Worm (Caenorhabditis elegans): Measurements from ENCODE around the gene str-130.

str-130 gene

DNA sequence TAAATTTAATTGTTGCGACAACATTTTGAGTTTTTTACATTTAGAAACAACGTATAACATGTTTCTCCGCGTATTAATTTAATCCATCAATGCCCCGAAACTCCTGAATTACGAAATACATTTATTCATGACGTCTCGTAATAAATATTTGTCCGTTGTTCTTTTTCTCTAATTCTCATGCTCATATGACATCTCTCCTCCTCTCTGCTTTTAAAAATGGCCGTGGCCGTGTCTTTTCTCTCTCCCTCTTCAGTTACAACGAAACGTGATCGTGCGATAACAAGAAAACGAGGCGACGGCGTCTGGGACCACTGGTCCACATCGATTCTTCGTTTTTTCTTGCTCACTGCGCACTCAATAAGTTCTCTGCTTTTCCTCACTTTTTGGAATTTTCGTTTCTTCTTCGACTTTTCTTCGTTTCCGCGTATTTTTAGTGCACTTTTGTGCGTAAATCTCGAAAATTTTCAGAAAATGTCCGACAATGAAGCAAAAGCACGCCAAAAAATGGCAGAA, 39.7 kb upstream of the str-130 start, which contains the start of gene snap-1:
TSS of gene snap-1 (plus strand) at position 463 of the 513 bp plus-strand sequence.
- TF ChIP-seq lin-35 (GFP tag; optimal IDR thresholded peaks at IDR 0.05) (peak in 1 of 3 experiments; percentile 44), ceh-40 (GFP tag; IDR thresholded peaks at IDR 0.05) (0 out of 2 replicates have a peak, but pooled peaks have one; percentile 46), lin-54 (GFP tag; optimal IDR thresholded peaks at IDR 0.05) (peak; percentile 17), madf-8 (GFP tag; conservative IDR thresholded peaks at IDR 0.05) (no peak), D2030.7 (GFP tag; IDR thresholded peaks at IDR 0.05) (no peak), pbrm-1 (GFP tag; IDR thresholded peaks at IDR 0.05) (peak; percentile 27; the same call in 1 of the 2 replicates), sptf-2 (GFP tag; optimal IDR thresholded peaks at IDR 0.05) (no peak), attf-5 (GFP tag; optimal IDR thresholded peaks at IDR 0.05) (peak; percentile 83), ekl-4 (GFP tag; IDR thresholded peaks at IDR 0.05) (no peak), mcd-1 (GFP tag; IDR thresholded peaks at IDR 0.05) (0 out of 2 replicates have a peak, but pooled peaks have one; percentile 47), B0261.1 (tag; optimal IDR thresholded peaks at IDR 0.05) (no peak), rpc-1 (optimal IDR thresholded peaks at IDR 0.05) (no peak), rpc-1 (tag; optimal IDR thresholded peaks at IDR 0.05) (no peak), hmg-1.2 (GFP tag; IDR thresholded peaks at IDR 0.05) (peak; percentile 45; the same call in 1 of the 2 replicates), unc-62 (GFP tag; optimal IDR thresholded peaks at IDR 0.05) (no peak), K12H6.12 (tag; optimal IDR thresholded peaks at IDR 0.05) (peak; percentile 73), B0336.3 (GFP tag; IDR thresholded peaks at IDR 0.05) (no peak), ama-1 (optimal IDR thresholded peaks at IDR 0.05) (peak; percentile 44), ama-1 (GFP tag; optimal IDR thresholded peaks at IDR 0.05) (no peak), nhr-80 (tag; optimal IDR thresholded peaks at IDR 0.05) (peak; percentile 16), ceh-27 (GFP tag; optimal IDR thresholded peaks at IDR 0.05) (peak; percentile 46), die-1 (tag; optimal IDR thresholded peaks at IDR 0.05) (no peak), tbp1 (GFP tag; optimal IDR thresholded peaks at IDR 0.05) (peak; percentile 3), mel-28 (tag; optimal IDR thresholded peaks at IDR 0.05; ENCODE audit: borderline replicate concordance) (no peak), attf-3 (GFP tag; conservative IDR thresholded peaks at IDR 0.05) (no peak), cebp-2 (GFP tag; IDR thresholded peaks at IDR 0.05) (no peak), cebp-1 (GFP tag; IDR thresholded peaks at IDR 0.05) (peak; percentile 90), cebp-1 (tag; optimal IDR thresholded peaks at IDR 0.05) (peak; percentile 95), let-607 (tag; optimal IDR thresholded peaks at IDR 0.05) (no peak), dox-1 (GFP tag; IDR thresholded peaks at IDR 0.05) (peak; percentile 51; the same call in 1 of the 2 replicates)

DNA sequence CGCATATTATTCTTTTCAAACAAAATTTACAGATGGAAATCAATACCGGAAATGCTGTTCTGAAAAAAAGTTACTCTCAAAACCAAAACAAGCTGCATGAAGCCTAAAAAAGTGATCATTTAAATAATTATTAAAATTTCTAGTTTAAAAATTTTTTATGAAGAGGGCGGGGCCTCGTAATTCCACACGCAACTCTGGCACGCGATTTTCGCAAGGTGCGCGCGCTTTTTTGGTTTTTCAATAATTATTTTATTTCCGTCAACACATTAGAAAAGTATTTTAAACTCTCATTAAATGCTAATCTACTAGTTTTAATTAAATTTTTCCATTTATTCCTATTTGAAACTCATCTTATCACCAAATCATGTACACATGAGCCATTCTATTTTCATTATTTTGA, 39.2 kb upstream of the str-130 start:
- TF ChIP-seq ets-4 (GFP tag; optimal IDR thresholded peaks at IDR 0.05) (no peak), ceh-40 (GFP tag; IDR thresholded peaks at IDR 0.05) (0 out of 2 replicates have a peak, but pooled peaks have one; percentile 22), hsf-1 (GFP tag; IDR thresholded peaks at IDR 0.05) (peak; percentile 66), rpc-1 (optimal IDR thresholded peaks at IDR 0.05) (peak; percentile 28), rpc-1 (tag; optimal IDR thresholded peaks at IDR 0.05) (no peak), zfh-2 (GFP tag; conservative IDR thresholded peaks at IDR 0.05) (no peak), rcor-1 (GFP tag; IDR thresholded peaks at IDR 0.05) (peak; percentile 14; the same call in 1 of the 2 replicates), repo-1 (tag; optimal IDR thresholded peaks at IDR 0.05) (no peak), nfya-1 (tag; optimal IDR thresholded peaks at IDR 0.05; ENCODE audit: borderline replicate concordance, insufficient read depth) (no peak), akir-1 (GFP tag; optimal IDR thresholded peaks at IDR 0.05) (no peak), madf-6 (GFP tag; IDR thresholded peaks at IDR 0.05) (peak; percentile 38; the same call in 1 of the 2 replicates), egrh-3 (GFP tag; IDR thresholded peaks at IDR 0.05) (no peak), snpc-1.3 (tag; optimal IDR thresholded peaks at IDR 0.05; ENCODE audit: insufficient read depth) (peak; percentile 16), dpl-1 (GFP tag; optimal IDR thresholded peaks at IDR 0.05) (no peak), T07F8.4 (tag; optimal IDR thresholded peaks at IDR 0.05) (no peak), Y79H2A.3 (GFP tag; conservative IDR thresholded peaks at IDR 0.05) (no peak), unc-62 (GFP tag; optimal IDR thresholded peaks at IDR 0.05) (no peak), madf-10 (tag; optimal IDR thresholded peaks at IDR 0.05) (no peak), D2030.7 (GFP tag; IDR thresholded peaks at IDR 0.05) (peak; percentile 47), hlh-12 (tag; optimal IDR thresholded peaks at IDR 0.05) (no peak), B0019.2 (GFP tag; conservative IDR thresholded peaks at IDR 0.05) (no peak), ama-1 (optimal IDR thresholded peaks at IDR 0.05) (no peak), ama-1 (GFP tag; optimal IDR thresholded peaks at IDR 0.05) (no peak), ceh-100 (GFP tag; IDR thresholded peaks at IDR 0.05) (peak; percentile 34; the same call in 1 of the 2 replicates), him-1 (tag; optimal IDR thresholded peaks at IDR 0.05) (no peak)
